Worm (Caenorhabditis elegans) whole organism, L1 larva: ENCODE results near the gene C42C1.8.

Experiments
- egl-27 ChIP-seq, 2 experiments: fragments of 150-350 bp in 1 of 2; sonication (generic microtip); optimal IDR thresholded peaks; 3 replicates each; lab custom pipeline; 2017 to 2018; ENCODE audit warnings: missing biosample characterization in 2 of 2, missing genetic modification characterization in 2 of 2, missing genetic modification reagents in 2 of 2
- ets-5 ChIP-seq: fragments of 200-800 bp; sonication (Bioruptor generic); IDR thresholded peaks from 2 replicates; pipeline ENCODE4 v1.3.6; 2022; ENCODE audit warnings: missing genetic modification characterization, missing compliant biosample characterization
- fkh-10 ChIP-seq: sonication (generic microtip); optimal IDR thresholded peaks from 2 replicates; lab custom pipeline; 2017; ENCODE audit warnings: missing biosample characterization, missing genetic modification reagents, missing genetic modification characterization
- isw-1 ChIP-seq: fragments of 200-800 bp; sonication (Bioruptor generic); IDR thresholded peaks from 2 replicates; pipeline ENCODE4 v1.3.6; 2022; ENCODE audit warnings: missing genetic modification characterization, missing compliant biosample characterization
- pqm-1 ChIP-seq: sonication (generic microtip); optimal IDR thresholded peaks from 3 replicates; lab custom pipeline; 2017; ENCODE audit warnings: missing biosample characterization, missing genetic modification characterization

- TF ChIP-seq egl-27 (tag; optimal IDR thresholded peaks at IDR 0.05; lab: Kevin White, UChicago) (no peak), ets-5 (GFP tag; lab: Robert Waterston, UW) (no peak), fkh-10 (GFP tag; lab: Kevin White, UChicago) (no peak), isw-1 (GFP tag; lab: Robert Waterston, UW) (no peak), pqm-1 (tag; lab: Kevin White, UChicago) (no peak)
Measured at ce11 chrIV:12282873-12283272, 8.0 kb upstream of the C42C1.8 start, which contains the start of gene hpo-12.
